Fruit fly (Drosophila melanogaster): ENCODE results near the gene CG34161.

CG34161 gene

DNA sequence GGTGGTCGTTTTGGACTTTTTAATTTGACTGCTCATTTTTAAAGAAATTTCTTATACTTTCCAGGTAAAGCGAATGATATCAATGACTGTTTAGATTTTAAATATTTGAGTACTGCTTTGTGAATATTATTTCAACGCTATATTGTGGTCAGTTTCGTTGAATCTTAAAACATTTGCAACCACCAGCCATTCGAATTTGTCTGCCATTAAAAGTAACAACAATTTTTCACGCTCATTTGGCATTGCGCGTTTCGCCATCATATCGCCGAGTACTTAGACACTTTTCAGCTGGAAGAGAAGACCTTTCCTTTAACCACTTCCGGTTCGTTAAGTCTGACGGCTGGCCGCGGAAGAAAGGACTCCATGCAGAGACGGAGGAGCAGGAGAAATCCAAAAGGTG lies at the start of gene CG34161:
Gene CG34161 (minus strand): TSS at position 101 of the 400 bp plus-strand sequence.
- TF ChIP-seq Vsx2 (GFP tag; optimal IDR thresholded peaks at IDR 0.05; ENCODE audit: partially characterized antibody) (no peak), pan (optimal IDR thresholded peaks at IDR 0.05) (no peak), dmrt93B (GFP tag; optimal IDR thresholded peaks at IDR 0.05) (no peak), Hr78 (GFP tag; optimal IDR thresholded peaks at IDR 0.05) (no peak), Sp1 (GFP tag; optimal IDR thresholded peaks at IDR 0.05) (no peak), Abd-B (GFP tag; optimal IDR thresholded peaks at IDR 0.05) (no peak), sage (GFP tag; optimal IDR thresholded peaks at IDR 0.05) (no peak), Jra (GFP tag; optimal IDR thresholded peaks at IDR 0.05) (no peak), N (GFP tag; optimal IDR thresholded peaks at IDR 0.05) (no peak), foxo (GFP tag; optimal IDR thresholded peaks at IDR 0.05) (no peak), woc (GFP tag; optimal IDR thresholded peaks at IDR 0.05) (no peak)

DNA sequence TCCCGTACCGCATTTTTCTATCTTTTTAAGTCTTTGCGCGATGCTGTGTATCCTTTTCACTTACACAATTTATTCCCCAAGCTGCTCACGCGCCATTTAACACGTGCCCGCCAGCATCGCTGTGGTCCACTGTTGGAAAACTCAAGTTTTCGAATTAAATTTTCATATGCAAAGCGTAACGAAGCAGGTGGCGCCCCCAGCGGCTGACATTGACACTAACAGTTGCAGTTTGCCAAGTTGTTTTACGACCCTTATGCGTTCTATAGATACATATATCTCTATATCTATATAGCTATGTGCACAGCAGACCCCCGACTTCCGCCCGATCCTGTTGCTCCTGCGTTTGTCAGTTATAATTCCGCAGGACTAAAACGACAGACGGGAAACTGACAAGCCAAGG lies 44.4 kb upstream of the CG34161 start:
- TF ChIP-seq dsf (GFP tag; optimal IDR thresholded peaks at IDR 0.05; ENCODE audit: borderline replicate concordance): no peak
- no peak for TF ChIP-seq HLH106 (tag; optimal IDR thresholded peaks at IDR 0.05)
- TF ChIP-seq pan (optimal IDR thresholded peaks at IDR 0.05): no peak
- no peak for TF ChIP-seq brk (GFP tag; optimal IDR thresholded peaks at IDR 0.05)
- no peak for TF ChIP-seq Dfd (GFP tag; optimal IDR thresholded peaks at IDR 0.05)
- no peak for TF ChIP-seq Hnf4 (GFP tag; optimal IDR thresholded peaks at IDR 0.05)
- TF ChIP-seq sv (GFP tag; optimal IDR thresholded peaks at IDR 0.05): no peak

DNA sequence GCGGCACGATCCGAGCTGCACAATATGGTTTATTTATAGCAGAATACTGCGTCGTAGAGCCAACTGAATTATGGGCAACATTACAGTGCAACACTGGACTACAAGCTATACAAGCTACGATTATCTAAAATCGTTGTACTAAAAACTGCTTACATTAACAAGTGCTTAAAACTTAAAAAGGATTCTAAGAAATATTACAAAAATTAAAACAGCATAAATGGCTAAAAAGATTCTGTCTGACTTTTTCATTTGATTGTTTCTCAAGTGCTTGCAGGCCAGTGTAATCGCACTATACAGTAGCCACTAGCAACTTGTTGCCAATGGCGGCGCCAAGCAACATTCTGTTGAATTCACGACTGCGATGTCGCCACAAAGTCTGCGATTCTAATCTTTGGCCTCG lies 35.3 kb upstream of the CG34161 start:
- TF ChIP-seq OdsH (GFP tag; optimal IDR thresholded peaks at IDR 0.05) (peak; percentile 50), Hr78 (GFP tag; optimal IDR thresholded peaks at IDR 0.05) (no peak), sv (GFP tag; optimal IDR thresholded peaks at IDR 0.05) (no peak), foxo (GFP tag; optimal IDR thresholded peaks at IDR 0.05) (peak in 1 of 2 experiments; percentile 34), fru (GFP tag; optimal IDR thresholded peaks at IDR 0.05) (peak; percentile 43), CG32264 (GFP tag; optimal IDR thresholded peaks at IDR 0.05) (no peak), Mio (GFP tag; optimal IDR thresholded peaks at IDR 0.05) (no peak), ey (GFP tag; optimal IDR thresholded peaks at IDR 0.05) (peak; percentile 54), dmrt93B (GFP tag; optimal IDR thresholded peaks at IDR 0.05) (peak; percentile 12), h (GFP tag; optimal IDR thresholded peaks at IDR 0.05) (peak; percentile 63), HLH106 (tag; optimal IDR thresholded peaks at IDR 0.05) (peak; percentile 10), Dif (GFP tag; optimal IDR thresholded peaks at IDR 0.05; ENCODE audit: partially characterized antibody) (no peak), Hnf4 (GFP tag; optimal IDR thresholded peaks at IDR 0.05) (peak; percentile 24), dsf (GFP tag; optimal IDR thresholded peaks at IDR 0.05; ENCODE audit: borderline replicate concordance) (no peak), Vsx2 (GFP tag; optimal IDR thresholded peaks at IDR 0.05; ENCODE audit: partially characterized antibody) (no peak), br (GFP tag; optimal IDR thresholded peaks at IDR 0.05) (peak; percentile 43), psq (GFP tag; optimal IDR thresholded peaks at IDR 0.05) (peak; percentile 12), Jra (GFP tag; optimal IDR thresholded peaks at IDR 0.05) (no peak), rgr (GFP tag; optimal IDR thresholded peaks at IDR 0.05) (peak; percentile 48), sage (GFP tag; optimal IDR thresholded peaks at IDR 0.05) (no peak)

DNA sequence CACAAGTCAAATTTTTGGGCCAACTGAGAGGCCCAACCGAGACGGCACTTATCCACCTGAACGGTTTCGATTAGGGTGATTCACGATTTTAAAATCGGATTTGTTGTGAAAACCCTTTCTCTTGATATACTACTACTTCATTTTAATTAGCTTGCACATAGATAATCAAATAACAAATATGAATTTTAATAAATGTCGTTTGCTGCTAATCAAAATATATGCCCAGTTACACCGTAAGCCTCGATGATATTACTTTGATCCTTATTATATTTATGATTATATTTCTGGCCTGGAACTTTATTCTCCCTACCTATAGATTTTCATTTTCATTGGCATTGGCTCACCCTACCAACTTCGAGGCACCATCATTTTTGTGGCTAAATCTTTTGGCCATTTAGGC lies 34.4 kb upstream of the CG34161 start:
- TF ChIP-seq usp (GFP tag; optimal IDR thresholded peaks at IDR 0.05) (no peak), woc (GFP tag; optimal IDR thresholded peaks at IDR 0.05) (peak; percentile 16), Hr78 (GFP tag; optimal IDR thresholded peaks at IDR 0.05) (no peak), fru (GFP tag; optimal IDR thresholded peaks at IDR 0.05) (peak; percentile 73), Jra (GFP tag; optimal IDR thresholded peaks at IDR 0.05) (peak; percentile 10), HLH106 (tag; optimal IDR thresholded peaks at IDR 0.05) (peak; percentile 76), CG32264 (GFP tag; optimal IDR thresholded peaks at IDR 0.05) (no peak), Rel (GFP tag; optimal IDR thresholded peaks at IDR 0.05) (no peak), Rel (tag; optimal IDR thresholded peaks at IDR 0.05) (peak; percentile 7), Mio (GFP tag; optimal IDR thresholded peaks at IDR 0.05) (no peak), brk (GFP tag; optimal IDR thresholded peaks at IDR 0.05) (no peak), pan (optimal IDR thresholded peaks at IDR 0.05) (no peak), sage (GFP tag; optimal IDR thresholded peaks at IDR 0.05) (no peak), jim (GFP tag; optimal IDR thresholded peaks at IDR 0.05) (no peak), dmrt93B (GFP tag; optimal IDR thresholded peaks at IDR 0.05) (peak; percentile 59), Hr83 (GFP tag; optimal IDR thresholded peaks at IDR 0.05; ENCODE audit: poor library complexity, severe bottlenecking) (no peak), Sp1 (GFP tag; optimal IDR thresholded peaks at IDR 0.05) (peak; percentile 75), Myc (optimal IDR thresholded peaks at IDR 0.05) (no peak), Hnf4 (GFP tag; optimal IDR thresholded peaks at IDR 0.05) (peak; percentile 16), lola (GFP tag; optimal IDR thresholded peaks at IDR 0.05) (no peak), Vsx2 (GFP tag; optimal IDR thresholded peaks at IDR 0.05; ENCODE audit: partially characterized antibody) (no peak), h (GFP tag; optimal IDR thresholded peaks at IDR 0.05) (peak; percentile 68), dsf (GFP tag; optimal IDR thresholded peaks at IDR 0.05; ENCODE audit: borderline replicate concordance) (no peak), Abd-B (GFP tag; optimal IDR thresholded peaks at IDR 0.05) (no peak), GATAd (GFP tag; optimal IDR thresholded peaks at IDR 0.05) (no peak), Dif (GFP tag; optimal IDR thresholded peaks at IDR 0.05; ENCODE audit: partially characterized antibody) (no peak), tai (GFP tag; optimal IDR thresholded peaks at IDR 0.05) (no peak), foxo (GFP tag; optimal IDR thresholded peaks at IDR 0.05) (peak in 1 of 2 experiments; percentile 66), CrebA (GFP tag; optimal IDR thresholded peaks at IDR 0.05; ENCODE audit: borderline replicate concordance) (no peak), Dfd (GFP tag; optimal IDR thresholded peaks at IDR 0.05) (no peak), N (GFP tag; optimal IDR thresholded peaks at IDR 0.05) (no peak), sv (GFP tag; optimal IDR thresholded peaks at IDR 0.05) (no peak), dl (GFP tag; optimal IDR thresholded peaks at IDR 0.05; ENCODE audit: insufficient read depth in 1 of 2, partially characterized antibody in 2 of 2) (no peak), OdsH (GFP tag; optimal IDR thresholded peaks at IDR 0.05) (peak; percentile 74), psq (GFP tag; optimal IDR thresholded peaks at IDR 0.05) (peak; percentile 58), CG9705 (GFP tag; optimal IDR thresholded peaks at IDR 0.05) (peak; percentile 46), rgr (GFP tag; optimal IDR thresholded peaks at IDR 0.05) (peak; percentile 66), ey (GFP tag; optimal IDR thresholded peaks at IDR 0.05) (peak; percentile 70), br (GFP tag; optimal IDR thresholded peaks at IDR 0.05) (peak; percentile 70)

Measured in whole organism, wandering third instar larva.